Worm (Caenorhabditis elegans) whole organism, mixed stage, embryonic: ENCODE results near the gene rde-1.

Source experiments
- M03D4.4 ChIP-seq: sonication (generic microtip); optimal IDR thresholded peaks from 2 replicates; lab custom pipeline; 2017; ENCODE audit warnings: mild to moderate bottlenecking, missing genetic modification characterization, missing compliant biosample characterization
- bed-3 ChIP-seq: fragments of 200-800 bp; sonication (Bioruptor generic); optimal IDR thresholded peaks from 3 replicates; lab custom pipeline; 2018; ENCODE audit warnings: mild to moderate bottlenecking, missing genetic modification characterization, moderate library complexity, missing compliant biosample characterization
- blmp-1 ChIP-seq: fragments of 150-350 bp; optimal IDR thresholded peaks from 2 replicates; lab custom pipeline; 2014; ENCODE audit warnings: missing biosample characterization, missing genetic modification characterization
- ceh-39 ChIP-seq: fragments of 150-350 bp; optimal IDR thresholded peaks from 2 replicates; lab custom pipeline; 2014; ENCODE audit warnings: missing biosample characterization, missing genetic modification characterization
- ceh-43 ChIP-seq: fragments of 200-800 bp; sonication (Bioruptor generic); optimal IDR thresholded peaks from 2 replicates; lab custom pipeline; 2018; ENCODE audit warnings: mild to moderate bottlenecking, missing genetic modification characterization, moderate library complexity, missing compliant biosample characterization
- ceh-83 ChIP-seq: fragments of 200-800 bp; sonication (Bioruptor generic); optimal IDR thresholded peaks from 2 replicates; lab custom pipeline; 2018; ENCODE audit warnings: mild to moderate bottlenecking, missing genetic modification characterization, missing compliant biosample characterization
- ces-1 ChIP-seq: fragments of 150-350 bp; optimal IDR thresholded peaks from 2 replicates; lab custom pipeline; 2014; ENCODE audit warnings: missing biosample characterization, missing genetic modification reagents, missing genetic modification characterization
- cnd-1 ChIP-seq: fragments of 200-800 bp; sonication (Bioruptor generic); optimal IDR thresholded peaks from 2 replicates; lab custom pipeline; 2018; ENCODE audit warnings: mild to moderate bottlenecking, missing genetic modification characterization, missing compliant biosample characterization
- drap-1 ChIP-seq: fragments of 200-800 bp; sonication (Bioruptor generic); optimal IDR thresholded peaks from 3 replicates; lab custom pipeline; 2018; ENCODE audit warnings: mild to moderate bottlenecking, missing genetic modification characterization, missing compliant biosample characterization
- elt-1 ChIP-seq: sonication (generic microtip); optimal IDR thresholded peaks from 2 replicates; lab custom pipeline; 2017; ENCODE audit warnings: missing genetic modification characterization, mild to moderate bottlenecking, missing compliant biosample characterization, antibody characterized with exemption, moderate library complexity, borderline replicate concordance; ENCODE audit not compliant: insufficient read depth
- elt-3 ChIP-seq: fragments of 150-350 bp; optimal IDR thresholded peaks from 2 replicates; lab custom pipeline; 2014; ENCODE audit warnings: missing biosample characterization, missing genetic modification characterization
- flh-1 ChIP-seq: fragments of 200-800 bp; sonication (Bioruptor generic); optimal IDR thresholded peaks from 2 replicates; lab custom pipeline; 2018; ENCODE audit warnings: mild to moderate bottlenecking, missing genetic modification characterization, moderate library complexity, missing compliant biosample characterization
- ham-2 ChIP-seq: fragments of 200-800 bp; sonication (Bioruptor generic); optimal IDR thresholded peaks from 2 replicates; lab custom pipeline; 2018; ENCODE audit warnings: mild to moderate bottlenecking, missing genetic modification characterization, missing compliant biosample characterization
- hlh-1 ChIP-seq: fragments of 150-350 bp; optimal IDR thresholded peaks from 2 replicates; lab custom pipeline; 2014; ENCODE audit warnings: missing biosample characterization, missing genetic modification reagents, missing genetic modification characterization
- lin-13 ChIP-seq: fragments of 150-350 bp; optimal IDR thresholded peaks from 2 replicates; lab custom pipeline; 2014; ENCODE audit warnings: missing biosample characterization, missing genetic modification characterization
- lin-32 ChIP-seq: fragments of 200-800 bp; sonication (Bioruptor generic); optimal IDR thresholded peaks from 2 replicates; lab custom pipeline; 2018; ENCODE audit warnings: mild to moderate bottlenecking, missing genetic modification characterization, missing compliant biosample characterization
- lsy-2 ChIP-seq: fragments of 150-350 bp; optimal IDR thresholded peaks from 2 replicates; lab custom pipeline; 2014; ENCODE audit warnings: missing biosample characterization, missing genetic modification characterization
- mab-5 ChIP-seq: fragments of 150-350 bp; optimal IDR thresholded peaks from 2 replicates; lab custom pipeline; 2014; ENCODE audit warnings: missing biosample characterization, missing genetic modification characterization
- mep-1 ChIP-seq: fragments of 150-350 bp; optimal IDR thresholded peaks from 2 replicates; lab custom pipeline; 2017; ENCODE audit warnings: missing biosample characterization, missing genetic modification reagents, missing genetic modification characterization, inconsistent platforms
- mls-2 ChIP-seq: sonication (generic microtip); optimal IDR thresholded peaks from 2 replicates; lab custom pipeline; 2016; ENCODE audit warnings: mild to moderate bottlenecking, missing genetic modification characterization, moderate library complexity, missing compliant biosample characterization
- nhr-12 ChIP-seq: fragments of 150-350 bp; optimal IDR thresholded peaks from 2 replicates; lab custom pipeline; 2014; ENCODE audit warnings: missing biosample characterization, missing genetic modification characterization
- nhr-2 ChIP-seq: fragments of 150-350 bp; optimal IDR thresholded peaks from 2 replicates; lab custom pipeline; 2014; ENCODE audit warnings: missing biosample characterization, missing genetic modification characterization
- nhr-237 ChIP-seq: fragments of 150-350 bp; optimal IDR thresholded peaks from 2 replicates; lab custom pipeline; 2014; ENCODE audit warnings: missing biosample characterization, missing genetic modification characterization
- nhr-76 ChIP-seq: sonication (generic microtip); optimal IDR thresholded peaks from 2 replicates; lab custom pipeline; 2017; ENCODE audit warnings: missing biosample characterization, missing genetic modification characterization
- sem-2 ChIP-seq: fragments of 200-800 bp; sonication (Bioruptor generic); optimal IDR thresholded peaks from 2 replicates; lab custom pipeline; 2018; ENCODE audit warnings: mild to moderate bottlenecking, missing genetic modification characterization, missing compliant biosample characterization
- unc-120 ChIP-seq: sonication (generic microtip); optimal IDR thresholded peaks from 2 replicates; lab custom pipeline; 2017; ENCODE audit warnings: missing genetic modification characterization, missing compliant biosample characterization; ENCODE audit not compliant: poor library complexity, severe bottlenecking
- unc-62 ChIP-seq: fragments of 150-350 bp; optimal IDR thresholded peaks from 2 replicates; lab custom pipeline; 2014; ENCODE audit warnings: missing biosample characterization, missing genetic modification reagents, missing genetic modification characterization
- zip-8 ChIP-seq: fragments of 150-350 bp; optimal IDR thresholded peaks from 2 replicates; lab custom pipeline; 2014; ENCODE audit warnings: missing biosample characterization, missing genetic modification characterization
- ztf-11 ChIP-seq: fragments of 150-350 bp; optimal IDR thresholded peaks from 2 replicates; lab custom pipeline; 2014; ENCODE audit warnings: missing biosample characterization, missing genetic modification characterization

The rde-1 gene

DNA sequence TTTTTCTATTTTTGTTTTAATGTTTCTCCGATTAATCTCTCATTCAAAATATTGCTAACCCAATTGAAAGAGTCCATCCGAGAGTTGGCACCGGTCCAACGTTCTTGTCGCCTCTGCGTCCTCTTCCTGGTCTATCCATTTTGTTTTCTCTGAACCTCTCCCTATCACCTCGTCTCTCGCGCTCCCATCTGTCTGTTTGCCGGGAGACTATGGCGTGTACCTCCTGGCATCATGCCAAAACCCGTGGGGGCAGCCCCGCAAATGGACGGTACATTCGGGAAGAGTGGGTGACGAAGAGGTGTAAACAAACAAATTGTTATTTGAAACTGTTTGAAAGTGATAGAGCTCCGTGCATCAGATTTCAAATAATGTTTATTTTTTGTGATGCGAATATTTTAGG is 44.8 kb upstream of the rde-1 start, which contains the start of gene T06E8.2:
Gene T06E8.2, minus strand, starts transcription at position 139 of the 400 bp plus-strand sequence.
- TF ChIP-seq ceh-83 (GFP tag; lab: Kevin White, UChicago): peak; percentile 5
- TF ChIP-seq lsy-2: no peak
- peak; percentile 82 for TF ChIP-seq cnd-1 (tag; lab: Kevin White, UChicago)
- TF ChIP-seq ham-2 (GFP tag; lab: Kevin White, UChicago): peak; percentile 7
- peak; percentile 71 for TF ChIP-seq lin-32
- TF ChIP-seq unc-120 (tag; lab: Kevin White, UChicago): peak; percentile 56
- TF ChIP-seq lin-13 (tag; lab: Kevin White, UChicago): no peak
- TF ChIP-seq mab-5 (tag; lab: Kevin White, UChicago): no peak
- peak; percentile 22 for TF ChIP-seq ces-1
- TF ChIP-seq, all 35 proteins: peak for 6

DNA sequence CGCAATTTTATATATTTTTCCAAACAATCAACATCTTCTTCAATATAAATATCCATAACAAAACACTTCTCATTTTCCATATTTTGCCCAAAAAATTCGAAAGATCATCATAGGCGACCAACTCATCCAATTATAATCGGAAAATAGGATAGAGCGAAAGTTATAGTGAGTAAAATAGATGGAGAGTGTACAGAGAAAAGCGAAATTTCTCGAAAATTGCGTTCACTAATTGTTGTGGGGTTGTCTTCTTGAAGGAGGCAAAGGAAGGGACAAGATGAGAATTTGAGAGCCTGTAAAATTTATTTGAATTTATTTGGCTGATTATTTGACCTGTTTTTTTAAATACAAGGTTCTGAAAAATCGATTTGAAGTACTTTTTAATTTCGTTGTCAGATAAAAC is 44.1 kb upstream of the rde-1 start:
- TF ChIP-seq nhr-2 (tag; lab: Kevin White, UChicago): no peak
- TF ChIP-seq elt-1 (tag; lab: Kevin White, UChicago): no peak
- peak; percentile 30 for TF ChIP-seq ceh-43
- TF ChIP-seq nhr-237 (tag; lab: Kevin White, UChicago): no peak
- TF ChIP-seq blmp-1 (tag; lab: Kevin White, UChicago): peak; percentile 94
- no peak for TF ChIP-seq sem-2 (GFP tag; lab: Kevin White, UChicago)
- TF ChIP-seq nhr-76 (tag; lab: Kevin White, UChicago): no peak
- TF ChIP-seq ces-1: peak; percentile 79
- no peak for TF ChIP-seq ceh-39 (tag; lab: Kevin White, UChicago)
- TF ChIP-seq, all 35 proteins: peak for 3

DNA sequence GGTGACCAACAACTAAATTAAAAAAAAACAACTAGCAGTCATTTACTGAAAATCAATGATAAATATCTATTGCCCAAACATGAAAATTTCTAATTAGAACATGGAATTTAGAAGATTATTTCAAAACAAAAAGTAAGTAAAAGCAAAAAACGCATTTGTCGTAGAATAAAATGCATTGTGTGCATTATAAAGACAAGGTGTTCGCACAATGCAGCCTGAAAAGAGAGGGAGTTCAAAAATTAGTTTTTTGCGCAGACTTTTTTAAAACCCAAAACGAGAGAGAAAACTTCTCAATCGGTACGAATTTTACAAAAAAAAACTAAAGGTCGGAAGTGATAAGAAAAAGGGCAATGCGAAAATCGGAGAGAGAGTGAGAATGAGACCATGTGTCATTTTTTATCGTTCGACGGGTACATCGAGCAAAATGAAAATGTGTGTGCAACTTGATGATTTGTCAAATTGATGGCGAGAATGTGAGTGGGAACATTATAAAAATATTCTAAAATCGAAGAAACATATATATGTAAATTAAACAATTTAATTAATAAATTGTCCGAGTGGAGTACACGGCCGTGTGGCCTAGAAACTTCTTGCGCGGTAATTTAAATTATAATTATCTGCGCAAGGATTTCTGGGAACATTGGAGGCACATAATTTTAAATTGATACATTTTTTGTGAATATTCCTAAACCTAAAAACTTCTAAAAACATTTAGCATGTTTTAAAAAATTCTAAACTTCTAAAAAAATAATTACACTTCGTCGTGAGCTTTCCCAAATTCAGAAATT is 40.1 kb upstream of the rde-1 start:
- no peak for TF ChIP-seq unc-120 (tag; lab: Kevin White, UChicago)
- TF ChIP-seq zip-8 (tag; lab: Kevin White, UChicago): no peak
- TF ChIP-seq ztf-11: no peak
- peak; percentile 23 for TF ChIP-seq ces-1
- TF ChIP-seq nhr-237 (tag; lab: Kevin White, UChicago): peak; percentile 32
- no peak for TF ChIP-seq M03D4.4
- peak; percentile 3 for TF ChIP-seq lsy-2
- TF ChIP-seq ceh-43: peak; percentile 4
- no peak for TF ChIP-seq mab-5 (tag; lab: Kevin White, UChicago)

DNA sequence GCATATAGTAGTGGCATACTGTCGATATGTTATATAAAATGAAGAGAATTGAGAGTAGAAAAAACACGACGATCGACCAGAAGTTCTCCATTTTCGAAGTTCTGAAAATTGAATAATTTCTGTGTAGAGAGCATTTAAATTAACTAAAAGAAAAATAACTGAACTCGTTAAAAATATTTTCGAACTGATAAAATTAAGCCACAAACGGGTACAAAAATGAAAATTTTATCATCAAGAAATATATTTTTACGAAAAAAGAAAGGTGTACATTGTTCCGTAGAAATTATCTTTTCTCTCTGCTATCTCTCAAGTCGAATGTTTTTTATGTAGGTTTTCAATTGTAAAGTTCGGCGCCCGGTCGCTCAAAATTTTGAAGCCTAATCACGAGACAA is 39.5 kb upstream of the rde-1 start, which contains the start of gene acl-2:
Gene acl-2, minus strand, starts transcription at position 101 of the 392 bp plus-strand sequence.
- TF ChIP-seq mab-5 (tag; lab: Kevin White, UChicago) (no peak), mls-2 (no peak), ces-1 (no peak), M03D4.4 (no peak), elt-3 (tag; lab: Kevin White, UChicago) (no peak), nhr-12 (tag; lab: Kevin White, UChicago) (no peak), bed-3 (GFP tag; lab: Kevin White, UChicago) (no peak), cnd-1 (tag; lab: Kevin White, UChicago) (no peak), flh-1 (GFP tag; lab: Kevin White, UChicago) (no peak), drap-1 (GFP tag; lab: Kevin White, UChicago) (no peak), lsy-2 (no peak)

DNA sequence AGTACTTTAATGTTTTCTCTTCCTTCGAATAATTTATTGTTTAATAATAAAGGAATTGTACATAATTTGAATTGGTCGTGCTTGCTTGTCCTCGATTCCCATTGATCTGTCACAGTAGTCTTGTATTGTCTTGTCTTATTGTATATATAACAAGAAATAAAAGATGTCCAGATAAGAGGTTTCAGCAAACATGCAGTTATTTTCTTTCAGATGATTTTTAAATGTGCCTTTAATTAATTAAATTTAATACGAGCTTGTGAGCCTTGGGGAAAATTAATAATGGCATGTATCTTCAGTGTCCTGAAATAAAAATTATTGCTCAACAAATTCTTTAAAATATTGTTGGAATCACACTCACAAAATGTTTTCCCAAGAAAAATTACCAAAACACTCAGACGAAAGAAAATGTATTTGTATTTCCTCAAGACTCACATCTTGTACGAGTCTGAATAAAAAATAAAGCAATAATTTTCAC is 31.7 kb upstream of the rde-1 start:
- TF ChIP-seq ztf-11: no peak
- no peak for TF ChIP-seq mep-1 (tag; lab: Kevin White, UChicago)
- no peak for TF ChIP-seq lsy-2
- TF ChIP-seq unc-62 (GFP tag; lab: Kevin White, UChicago): no peak
- no peak for TF ChIP-seq mab-5 (tag; lab: Kevin White, UChicago)
- no peak for TF ChIP-seq hlh-1 (tag; lab: Kevin White, UChicago)
- TF ChIP-seq nhr-76 (tag; lab: Kevin White, UChicago): no peak
